Worm (Caenorhabditis elegans) whole organism, midembryonic: ENCODE measurements around the gene msp-77.

Experiments used
- T22C8.4 ChIP-seq: fragments of 200-800 bp; sonication (Bioruptor generic); IDR thresholded peaks from 2 replicates; pipeline ENCODE4 v1.3.6; 2022; ENCODE audit warnings: missing genetic modification characterization, missing compliant biosample characterization
- flt-1 ChIP-seq: fragments of 200-800 bp; sonication (Bioruptor generic); IDR thresholded peaks from 2 replicates; pipeline ENCODE4 v1.3.6; 2022; ENCODE audit warnings: missing genetic modification characterization, missing compliant biosample characterization
- klf-2 ChIP-seq: fragments of 200-800 bp; sonication (Bioruptor generic); conservative IDR thresholded peaks from 2 replicates; pipeline ENCODE4 v1.3.6; 2022; ENCODE audit warnings: missing genetic modification reagents, missing genetic modification characterization, missing compliant biosample characterization
- med-1 ChIP-seq: sonication (generic microtip); optimal IDR thresholded peaks from 2 replicates; lab custom pipeline; 2017; ENCODE audit warnings: missing genetic modification characterization, mild to moderate bottlenecking, missing compliant biosample characterization, antibody characterized with exemption, missing genetic modification reagents; ENCODE audit not compliant: insufficient read depth
- ref-1 ChIP-seq: fragments of 200-800 bp; sonication (Bioruptor generic); conservative IDR thresholded peaks from 2 replicates; pipeline ENCODE4 v1.3.6; 2022; ENCODE audit warnings: missing genetic modification reagents, missing genetic modification characterization, missing compliant biosample characterization
- tab-1 ChIP-seq: fragments of 200-800 bp; sonication (Bioruptor generic); IDR thresholded peaks from 2 replicates; pipeline ENCODE4 v1.3.6; 2022; ENCODE audit warnings: missing genetic modification characterization, missing compliant biosample characterization
- ztf-29 ChIP-seq: fragments of 200-800 bp; sonication (Bioruptor generic); IDR thresholded peaks from 2 replicates; pipeline ENCODE4 v1.3.6; 2022; ENCODE audit warnings: missing genetic modification reagents, missing genetic modification characterization, missing compliant biosample characterization

ce11 chrIV:9920426-9920825, 26.0 kb downstream of the msp-77 start:
- TF ChIP-seq tab-1 (GFP tag; lab: Robert Waterston, UW) (no peak), flt-1 (GFP tag; lab: Robert Waterston, UW) (no peak), med-1 (GFP tag; lab: Kevin White, UChicago) (no peak), T22C8.4 (GFP tag; lab: Robert Waterston, UW) (no peak), klf-2 (GFP tag; lab: Robert Waterston, UW) (no peak), ztf-29 (GFP tag; lab: Robert Waterston, UW) (no peak), ref-1 (no peak)
